In genomic region chrIII:6198378-6199234, ce11 we compare ENCODE assay signal across 3 worm cellular contexts.
TF ChIP-seq lines count a peak whose summit lies in the region.

Gene C23G10.7 (minus strand): TSS chrIII:6198414.
Gene rpn-2 (plus strand): TSS chrIII:6199184.

TF ChIP-seq in whole organism, L1 larva, 84 proteins besides CTCF, POLR2A, EP300 and RAD21 (continued from another document):
- TF ChIP-seq pag-3 (tag; optimal IDR thresholded peaks at IDR 0.05; lab: Kevin White, UChicago; ENCODE audit: borderline replicate concordance, insufficient read depth) (no peak), aly-2 (tag; optimal IDR thresholded peaks at IDR 0.05; lab: Kevin White, UChicago) (no peak), ztf-4 (tag; optimal IDR thresholded peaks at IDR 0.05; lab: Kevin White, UChicago) (no peak), fkh-8 (tag; optimal IDR thresholded peaks at IDR 0.05; lab: Kevin White, UChicago) (peak; percentile 44), fos-1 (tag; optimal IDR thresholded peaks at IDR 0.05; lab: Kevin White, UChicago) (peak; percentile 32), zip-4 (GFP tag; optimal IDR thresholded peaks at IDR 0.05; lab: Kevin White, UChicago) (peak; percentile 17), rnt-1 (tag; optimal IDR thresholded peaks at IDR 0.05; lab: Kevin White, UChicago) (peak; percentile 89), fkh-4 (tag; optimal IDR thresholded peaks at IDR 0.05; lab: Kevin White, UChicago; ENCODE audit: borderline replicate concordance) (peak; percentile 25), unc-130 (tag; optimal IDR thresholded peaks at IDR 0.05; lab: Kevin White, UChicago) (no peak), nhr-19 (GFP tag; conservative IDR thresholded peaks at IDR 0.05; lab: Robert Waterston, UW) (peak; percentile 72), sox-4 (tag; optimal IDR thresholded peaks at IDR 0.05; lab: Kevin White, UChicago) (no peak), grh-1 (GFP tag; IDR thresholded peaks at IDR 0.05; lab: Robert Waterston, UW) (peak; percentile 8; the same call in 1 of the 2 replicates), lsy-2 (tag; optimal IDR thresholded peaks at IDR 0.05; lab: Kevin White, UChicago) (peak; percentile 83 to 86), lin-14 (GFP tag; optimal IDR thresholded peaks at IDR 0.05; lab: Kevin White, UChicago) (peak; percentile 64), F16B12.6 (tag; optimal IDR thresholded peaks at IDR 0.05; lab: Kevin White, UChicago) (peak; percentile 52), snpc-4 (tag; optimal IDR thresholded peaks at IDR 0.05; lab: Kevin White, UChicago) (peak; percentile 31), nhr-85 (tag; lab: Kevin White, UChicago) (peak; percentile 81), tlp-1 (tag; optimal IDR thresholded peaks at IDR 0.05; lab: Kevin White, UChicago) (no peak), swsn-7 (tag; optimal IDR thresholded peaks at IDR 0.05; lab: Kevin White, UChicago) (peak; percentile 74), mab-9 (GFP tag; IDR thresholded peaks at IDR 0.05; lab: Robert Waterston, UW) (no peak), snu-23 (GFP tag; optimal IDR thresholded peaks at IDR 0.05; lab: Kevin White, UChicago) (peak; percentile 78), elt-3 (tag; optimal IDR thresholded peaks at IDR 0.05; lab: Kevin White, UChicago) (peak in 2 of 6 experiments; percentile 38 to 48), sup-37 (GFP tag; optimal IDR thresholded peaks at IDR 0.05; lab: Kevin White, UChicago) (peak; percentile 1), C16A3.4 (tag; optimal IDR thresholded peaks at IDR 0.05; lab: Kevin White, UChicago) (peak; percentile 56), nhr-28 (tag; optimal IDR thresholded peaks at IDR 0.05; lab: Kevin White, UChicago) (no peak), unc-30 (tag; optimal IDR thresholded peaks at IDR 0.05; lab: Kevin White, UChicago) (no peak), ceh-8 (GFP tag; optimal IDR thresholded peaks at IDR 0.05; lab: Kevin White, UChicago) (no peak), nhr-77 (tag; optimal IDR thresholded peaks at IDR 0.05; lab: Kevin White, UChicago) (peak; percentile 47), C04F5.9 (tag; optimal IDR thresholded peaks at IDR 0.05; lab: Kevin White, UChicago) (peak; percentile 36), nhr-76 (tag; optimal IDR thresholded peaks at IDR 0.05; lab: Kevin White, UChicago) (no peak), nhr-20 (tag; optimal IDR thresholded peaks at IDR 0.05; lab: Kevin White, UChicago) (peak; percentile 72), dpl-1 (GFP tag; optimal IDR thresholded peaks at IDR 0.05; lab: Kevin White, UChicago) (peak; percentile 53 to 79 (median 77)), blmp-1 (tag; optimal IDR thresholded peaks at IDR 0.05; lab: Kevin White, UChicago) (peak; percentile 52), pqm-1 (tag; optimal IDR thresholded peaks at IDR 0.05; lab: Kevin White, UChicago) (no peak), elt-2 (tag; optimal IDR thresholded peaks at IDR 0.05; lab: Kevin White, UChicago) (peak; percentile 24), nhr-90 (tag; optimal IDR thresholded peaks at IDR 0.05; lab: Kevin White, UChicago; ENCODE audit: poor library complexity) (peak; percentile 62), skn-1 (tag; optimal IDR thresholded peaks at IDR 0.05; lab: Kevin White, UChicago) (peak; percentile 98), irx-1 (tag; optimal IDR thresholded peaks at IDR 0.05; lab: Kevin White, UChicago) (peak; percentile 49), nhr-47 (tag; optimal IDR thresholded peaks at IDR 0.05; lab: Kevin White, UChicago) (peak; percentile 80), Y116A8C.19 (tag; optimal IDR thresholded peaks at IDR 0.05; lab: Kevin White, UChicago; ENCODE audit: borderline replicate concordance) (no peak), unc-86 (tag; optimal IDR thresholded peaks at IDR 0.05; lab: Kevin White, UChicago) (peak; percentile 61), efl-1 (optimal IDR thresholded peaks at IDR 0.05; lab: Kevin White, UChicago) (peak; percentile 74 to 79), efl-1 (GFP tag; optimal IDR thresholded peaks at IDR 0.05 in 1 of 2; lab: Kevin White, UChicago) (peak; percentile 72 to 97)
TF ChIP-seq in whole organism, L1 larva: peak in this region for 45.

TF ChIP-seq in whole organism, L3 larva, 47 proteins besides CTCF, POLR2A, EP300 and RAD21 (continued from another document):
- TF ChIP-seq fkh-10 (GFP tag; optimal IDR thresholded peaks at IDR 0.05; lab: Kevin White, UChicago), result no peak
- TF ChIP-seq pha-4 (tag; optimal IDR thresholded peaks at IDR 0.05; lab: Kevin White, UChicago), result peak; percentile 75
- no peak for TF ChIP-seq mml-1 (tag; optimal IDR thresholded peaks at IDR 0.05; lab: Kevin White, UChicago)
- no peak for TF ChIP-seq elt-3 (tag; optimal IDR thresholded peaks at IDR 0.05; lab: Kevin White, UChicago)
- TF ChIP-seq nhr-23 (tag; optimal IDR thresholded peaks at IDR 0.05; lab: Kevin White, UChicago), result peak; percentile 39
- TF ChIP-seq unc-39 (tag; optimal IDR thresholded peaks at IDR 0.05; lab: Kevin White, UChicago), result no peak
- TF ChIP-seq nhr-25 (tag; optimal IDR thresholded peaks at IDR 0.05; lab: Kevin White, UChicago), result peak; percentile 38
TF ChIP-seq in whole organism, L3 larva: peak in this region for 17.

TF ChIP-seq in whole organism, young adult, 124 proteins besides CTCF, POLR2A, EP300 and RAD21 (continued from another document):
- no peak for TF ChIP-seq cebp-1 (GFP tag; IDR thresholded peaks at IDR 0.05; lab: Robert Waterston, UW)
- peak; percentile 67 for TF ChIP-seq cebp-1 (tag; optimal IDR thresholded peaks at IDR 0.05; lab: Kevin White, UChicago)
- 0 out of 2 replicates have a peak, but pooled peaks have one; percentile 29 for TF ChIP-seq B0019.2 (GFP tag; conservative IDR thresholded peaks at IDR 0.05; lab: Robert Waterston, UW)
- TF ChIP-seq K11D2.4 (GFP tag; IDR thresholded peaks at IDR 0.05; lab: Robert Waterston, UW), result no peak
- peak; percentile 22 for TF ChIP-seq nhr-80 (tag; optimal IDR thresholded peaks at IDR 0.05; lab: Kevin White, UChicago)
- TF ChIP-seq Y67H2A.10 (GFP tag; conservative IDR thresholded peaks at IDR 0.05; lab: Robert Waterston, UW), result no peak
- no peak for TF ChIP-seq mxl-1 (tag; optimal IDR thresholded peaks at IDR 0.05; lab: Kevin White, UChicago)
- TF ChIP-seq aptf-3 (GFP tag; IDR thresholded peaks at IDR 0.05; lab: Robert Waterston, UW), result no peak
- no peak for TF ChIP-seq ccch-3 (GFP tag; optimal IDR thresholded peaks at IDR 0.05; lab: Kevin White, UChicago)
- TF ChIP-seq snpc-4 (GFP tag; optimal IDR thresholded peaks at IDR 0.05; lab: Kevin White, UChicago), result peak; percentile 1
- peak in 1 of 4 experiments; percentile 60 for TF ChIP-seq snpc-4 (tag; optimal IDR thresholded peaks at IDR 0.05; lab: Kevin White, UChicago)
- TF ChIP-seq lin-54 (GFP tag; optimal IDR thresholded peaks at IDR 0.05; lab: Kevin White, UChicago), result peak; percentile 77
- TF ChIP-seq Y79H2A.3 (GFP tag; conservative IDR thresholded peaks at IDR 0.05; lab: Robert Waterston, UW), result no peak
- TF ChIP-seq bed-1 (GFP tag; IDR thresholded peaks at IDR 0.05; lab: Robert Waterston, UW), result no peak
- TF ChIP-seq Y53G8AR.9 (GFP tag; conservative IDR thresholded peaks at IDR 0.05; lab: Robert Waterston, UW), result peak; percentile 69; the same call in 1 of the 2 replicates
- TF ChIP-seq C17E4.6 (GFP tag; IDR thresholded peaks at IDR 0.05; lab: Robert Waterston, UW), result no peak
- no peak for TF ChIP-seq F52B5.7 (tag; optimal IDR thresholded peaks at IDR 0.05; lab: Kevin White, UChicago)
- peak; percentile 51 for TF ChIP-seq snpc-1.1 (tag; optimal IDR thresholded peaks at IDR 0.05; lab: Kevin White, UChicago; ENCODE audit: insufficient read depth)
- TF ChIP-seq tlf-1 (GFP tag; optimal IDR thresholded peaks at IDR 0.05; lab: Kevin White, UChicago), result peak; percentile 87
- TF ChIP-seq F37B4.10 (GFP tag; IDR thresholded peaks at IDR 0.05; lab: Robert Waterston, UW), result no peak
- TF ChIP-seq dpl-1 (GFP tag; optimal IDR thresholded peaks at IDR 0.05; lab: Kevin White, UChicago), result peak; percentile 62
- TF ChIP-seq ztf-28 (GFP tag; IDR thresholded peaks at IDR 0.05; lab: Robert Waterston, UW), result no peak
- no peak for TF ChIP-seq Y56A3A.18 (GFP tag; IDR thresholded peaks at IDR 0.05; lab: Robert Waterston, UW)
- TF ChIP-seq chd-7 (tag; optimal IDR thresholded peaks at IDR 0.05; lab: Kevin White, UChicago), result no peak
- no peak; the same call in 1 of the 2 replicates for TF ChIP-seq lir-1 (GFP tag; conservative IDR thresholded peaks at IDR 0.05; lab: Robert Waterston, UW)
- TF ChIP-seq unc-62 (GFP tag; optimal IDR thresholded peaks at IDR 0.05; lab: Kevin White, UChicago), result no peak
- peak; percentile 41 for TF ChIP-seq athp-1 (tag; optimal IDR thresholded peaks at IDR 0.05; lab: Kevin White, UChicago)
- no peak for TF ChIP-seq egrh-3 (GFP tag; IDR thresholded peaks at IDR 0.05; lab: Robert Waterston, UW)
- TF ChIP-seq F33H1.4 (GFP tag; IDR thresholded peaks at IDR 0.05; lab: Robert Waterston, UW), result peak; percentile 75
- peak; percentile 53 for TF ChIP-seq attf-5 (GFP tag; optimal IDR thresholded peaks at IDR 0.05; lab: Kevin White, UChicago)
- TF ChIP-seq repo-1 (tag; optimal IDR thresholded peaks at IDR 0.05; lab: Kevin White, UChicago), result no peak
- TF ChIP-seq nhr-90 (tag; optimal IDR thresholded peaks at IDR 0.05; lab: Kevin White, UChicago), result no peak
- no peak for TF ChIP-seq T07F8.4 (tag; optimal IDR thresholded peaks at IDR 0.05; lab: Kevin White, UChicago)
